Fruit fly (Drosophila melanogaster) S2 (cell line): Measurements from ENCODE around the gene mio.

Source experiments
- CG8478 ChIP-seq: fragments of >200 bp; optimal IDR thresholded peaks from 2 replicates; lab custom pipeline; 2018
- CTCF ChIP-seq, 2 experiments: fragments of >200 bp; optimal IDR thresholded peaks; 2 replicates each; lab custom pipeline; 2018

dm6 chr2L:2242783-2243182 is 25.7 kb downstream of the mio start:
- TF ChIP-seq CG8478 (lab: Kevin White, UChicago) (no peak), CTCF (optimal IDR thresholded peaks at IDR 0.05; lab: Kevin White, UChicago) (no peak)
